Worm (Caenorhabditis elegans) whole organism, young adult: ENCODE data around the gene C55A6.6.
A peak's percentile ranks its signal among the peaks of the same experiment; 100 is the strongest.

ENCODE experiments used
- C17E4.6 ChIP-seq: fragments of 200-800 bp; sonication (Bioruptor generic); IDR thresholded peaks from 2 replicates; pipeline ENCODE4 v1.3.6; 2022; ENCODE audit warnings: missing genetic modification reagents, missing genetic modification characterization, missing compliant biosample characterization
- D2030.7 ChIP-seq: fragments of 200-800 bp; sonication (Bioruptor generic); IDR thresholded peaks from 2 replicates; pipeline ENCODE4 v1.3.6; 2022; ENCODE audit warnings: missing genetic modification reagents, missing genetic modification characterization, missing compliant biosample characterization
- F52B5.7 ChIP-seq: sonication (generic microtip); optimal IDR thresholded peaks from 2 replicates; lab custom pipeline; 2016; ENCODE audit warnings: mild to moderate bottlenecking, missing genetic modification characterization, missing compliant biosample characterization
- F57A8.1 ChIP-seq: fragments of 200-800 bp; sonication (Bioruptor generic); optimal IDR thresholded peaks from 2 replicates; lab custom pipeline; 2018; ENCODE audit warnings: mild to moderate bottlenecking, missing genetic modification characterization, moderate library complexity, missing compliant biosample characterization
- T26A5.8 ChIP-seq: sonication (generic microtip); optimal IDR thresholded peaks from 2 replicates; lab custom pipeline; 2016; ENCODE audit warnings: missing genetic modification characterization, missing compliant biosample characterization
- Y56A3A.18 ChIP-seq: fragments of 200-800 bp; sonication (Bioruptor generic); IDR thresholded peaks from 2 replicates; pipeline ENCODE4 v1.3.6; 2022; ENCODE audit warnings: missing genetic modification reagents, missing genetic modification characterization, missing compliant biosample characterization
- Y67H2A.10 ChIP-seq: fragments of 200-800 bp; sonication (Bioruptor generic); conservative IDR thresholded peaks from 2 replicates; pipeline ENCODE4 v1.3.6; 2022; ENCODE audit warnings: missing genetic modification reagents, missing genetic modification characterization, missing compliant biosample characterization
- ZK185.1 ChIP-seq: sonication (generic microtip); optimal IDR thresholded peaks from 2 replicates; lab custom pipeline; 2016; ENCODE audit warnings: mild to moderate bottlenecking, missing genetic modification characterization, missing compliant biosample characterization; ENCODE audit not compliant: poor library complexity, severe bottlenecking
- ama-1 ChIP-seq, 3 experiments: fragments of 150-350 bp in 1 of 3; sonication (generic microtip) in 2 of 3; optimal IDR thresholded peaks; 2 replicates each; lab custom pipeline; 2014 to 2018; ENCODE audit warnings: missing biosample characterization in 2 of 3, missing genetic modification characterization in 2 of 3, missing genetic modification reagents in 2 of 3
- aptf-2 ChIP-seq: fragments of 200-800 bp; sonication (Bioruptor generic); conservative IDR thresholded peaks from 2 replicates; pipeline ENCODE4 v1.3.6; 2022; ENCODE audit warnings: missing genetic modification reagents, missing genetic modification characterization, missing compliant biosample characterization
- atf-7 ChIP-seq: sonication (generic microtip); optimal IDR thresholded peaks from 2 replicates; lab custom pipeline; 2017; ENCODE audit warnings: mild to moderate bottlenecking, missing genetic modification characterization, missing compliant biosample characterization
- athp-1 ChIP-seq: sonication (generic microtip); optimal IDR thresholded peaks from 2 replicates; lab custom pipeline; 2017; ENCODE audit warnings: mild to moderate bottlenecking, missing genetic modification characterization, missing compliant biosample characterization
- attf-5 ChIP-seq: fragments of 200-800 bp; sonication (Bioruptor generic); optimal IDR thresholded peaks from 2 replicates; lab custom pipeline; 2018; ENCODE audit warnings: mild to moderate bottlenecking, missing genetic modification characterization, missing compliant biosample characterization
- bed-2 ChIP-seq: fragments of 200-800 bp; sonication (Bioruptor generic); IDR thresholded peaks from 2 replicates; pipeline ENCODE4 v1.3.6; 2022; ENCODE audit warnings: missing genetic modification reagents, missing genetic modification characterization, missing compliant biosample characterization
- ccch-3 ChIP-seq: fragments of 200-800 bp; sonication (Bioruptor generic); optimal IDR thresholded peaks from 2 replicates; lab custom pipeline; 2018; ENCODE audit warnings: mild to moderate bottlenecking, missing genetic modification characterization, missing compliant biosample characterization
- die-1 ChIP-seq: sonication (generic microtip); optimal IDR thresholded peaks from 2 replicates; lab custom pipeline; 2016; ENCODE audit warnings: missing genotype, mild to moderate bottlenecking, missing genetic modification characterization, missing compliant biosample characterization
- dox-1 ChIP-seq: fragments of 200-800 bp; sonication (Bioruptor generic); IDR thresholded peaks from 2 replicates; pipeline ENCODE4 v1.3.6; 2022; ENCODE audit warnings: missing genetic modification reagents, missing genetic modification characterization, missing compliant biosample characterization
- dpl-1 ChIP-seq: fragments of 150-350 bp; optimal IDR thresholded peaks from 2 replicates; lab custom pipeline; 2014; ENCODE audit warnings: missing biosample characterization, missing genetic modification reagents, missing genetic modification characterization
- egl-44 ChIP-seq: fragments of 200-800 bp; sonication (Bioruptor generic); IDR thresholded peaks from 2 replicates; pipeline ENCODE4 v1.3.6; 2022; ENCODE audit warnings: missing genetic modification reagents, missing genetic modification characterization, missing compliant biosample characterization
- egrh-3 ChIP-seq: fragments of 200-800 bp; sonication (Bioruptor generic); IDR thresholded peaks from 2 replicates; pipeline ENCODE4 v1.3.6; 2022; ENCODE audit warnings: missing genetic modification reagents, missing genetic modification characterization, missing compliant biosample characterization
- ekl-4 ChIP-seq: fragments of 200-800 bp; sonication (Bioruptor generic); IDR thresholded peaks from 2 replicates; pipeline ENCODE4 v1.3.6; 2022; ENCODE audit warnings: missing genetic modification reagents, missing genetic modification characterization, missing compliant biosample characterization
- fkh-3 ChIP-seq: sonication (generic microtip); optimal IDR thresholded peaks from 2 replicates; lab custom pipeline; 2016; ENCODE audit warnings: mild to moderate bottlenecking, missing genetic modification characterization, missing compliant biosample characterization
- gei-17 ChIP-seq: fragments of 200-800 bp; sonication (Bioruptor generic); optimal IDR thresholded peaks from 2 replicates; lab custom pipeline; 2018; ENCODE audit warnings: mild to moderate bottlenecking, missing genetic modification characterization, missing compliant biosample characterization
- hlh-12 ChIP-seq: sonication (generic microtip); optimal IDR thresholded peaks from 2 replicates; lab custom pipeline; 2016; ENCODE audit warnings: missing genetic modification characterization, missing compliant biosample characterization
- hmg-1.2 ChIP-seq: fragments of 200-800 bp; sonication (Bioruptor generic); IDR thresholded peaks from 2 replicates; pipeline ENCODE4 v1.3.6; 2022; ENCODE audit warnings: missing genetic modification reagents, missing genetic modification characterization, missing compliant biosample characterization
- hrde-1 ChIP-seq: sonication (generic microtip); optimal IDR thresholded peaks from 2 replicates; lab custom pipeline; 2016; ENCODE audit warnings: missing genetic modification characterization, mild to moderate bottlenecking, missing compliant biosample characterization, moderate library complexity, missing genotype, missing genetic modification reagents, borderline replicate concordance
- let-607 ChIP-seq, 2 experiments: fragments of 200-800 bp in 1 of 2; sonication (Bioruptor generic) in 1 of 2; sonication (generic microtip) in 1 of 2; optimal IDR thresholded peaks; 2 replicates each; lab custom pipeline; 2016 to 2018; ENCODE audit warnings: mild to moderate bottlenecking in 2 of 2, missing compliant biosample characterization in 2 of 2, missing genetic modification characterization in 2 of 2, moderate library complexity in 2 of 2, missing genotype in 1 of 2
- lin-35 ChIP-seq, 3 experiments: fragments of 150-350 bp in 2 of 3; sonication (generic microtip) in 1 of 3; optimal IDR thresholded peaks; 2 replicates each; lab custom pipeline; 2014 to 2018; ENCODE audit warnings: missing biosample characterization in 3 of 3, missing genetic modification characterization in 3 of 3, missing genetic modification reagents in 3 of 3
- lsl-1 ChIP-seq: fragments of 200-800 bp; sonication (Bioruptor generic); optimal IDR thresholded peaks from 2 replicates; lab custom pipeline; 2018; ENCODE audit warnings: mild to moderate bottlenecking, missing genetic modification characterization, moderate library complexity, missing compliant biosample characterization
- madf-6 ChIP-seq: fragments of 200-800 bp; sonication (Bioruptor generic); IDR thresholded peaks from 2 replicates; pipeline ENCODE4 v1.3.6; 2022; ENCODE audit warnings: missing genetic modification reagents, missing genetic modification characterization, missing compliant biosample characterization
- mel-28 ChIP-seq: sonication (generic microtip); optimal IDR thresholded peaks from 2 replicates; lab custom pipeline; 2016; ENCODE audit warnings: borderline replicate concordance, mild to moderate bottlenecking, missing genetic modification characterization, missing compliant biosample characterization
- mes-4 ChIP-seq: sonication (generic microtip); optimal IDR thresholded peaks from 2 replicates; lab custom pipeline; 2016; ENCODE audit warnings: missing genotype, missing genetic modification characterization, missing compliant biosample characterization
- nhr-120 ChIP-seq: fragments of 200-800 bp; sonication (Bioruptor generic); IDR thresholded peaks from 2 replicates; pipeline ENCODE4 v1.3.6; 2022; ENCODE audit warnings: missing genetic modification characterization, missing compliant biosample characterization
- nhr-179 ChIP-seq: sonication (generic microtip); optimal IDR thresholded peaks from 2 replicates; lab custom pipeline; 2016; ENCODE audit warnings: mild to moderate bottlenecking, missing genetic modification characterization, missing compliant biosample characterization
- nhr-80 ChIP-seq: sonication (generic microtip); optimal IDR thresholded peaks from 2 replicates; lab custom pipeline; 2016; ENCODE audit warnings: missing genetic modification characterization, missing compliant biosample characterization
- pha-4 ChIP-seq: fragments of 150-350 bp; sonication (generic microtip); optimal IDR thresholded peaks from 2 replicates; lab custom pipeline; 2014; ENCODE audit warnings: missing biosample characterization, missing genetic modification reagents, missing genetic modification characterization
- rec-8 ChIP-seq, 2 experiments: sonication (generic microtip); optimal IDR thresholded peaks; 2 replicates each; lab custom pipeline; 2016; ENCODE audit warnings: mild to moderate bottlenecking in 2 of 2, missing genetic modification characterization in 2 of 2, missing genetic modification reagents in 2 of 2, missing genotype in 2 of 2, missing biosample characterization in 1 of 2, missing compliant biosample characterization in 1 of 2, moderate library complexity in 1 of 2
- snpc-3.4 ChIP-seq: sonication (generic microtip); optimal IDR thresholded peaks from 2 replicates; lab custom pipeline; 2017; ENCODE audit warnings: missing genetic modification characterization, mild to moderate bottlenecking, missing compliant biosample characterization, antibody characterized with exemption, moderate library complexity, missing genotype, missing genetic modification reagents
- snpc-4 ChIP-seq, 5 experiments: fragments of 150-350 bp in 1 of 5; sonication (generic microtip) in 4 of 5; optimal IDR thresholded peaks; 2 replicates each; lab custom pipeline; 2014 to 2018; ENCODE audit warnings: missing genetic modification characterization in 5 of 5, missing biosample characterization in 3 of 5, antibody characterized with exemption in 2 of 5, mild to moderate bottlenecking in 2 of 5, missing compliant biosample characterization in 2 of 5, missing genotype in 2 of 5, moderate library complexity in 2 of 5, missing genetic modification reagents in 1 of 5
- tbp1 ChIP-seq: fragments of 200-800 bp; sonication (Bioruptor generic); optimal IDR thresholded peaks from 2 replicates; lab custom pipeline; 2018; ENCODE audit warnings: mild to moderate bottlenecking, missing genetic modification characterization, missing compliant biosample characterization
- xnd-1 ChIP-seq: sonication (generic microtip); optimal IDR thresholded peaks from 2 replicates; lab custom pipeline; 2016; ENCODE audit warnings: missing genotype, missing genetic modification reagents, missing genetic modification characterization, missing compliant biosample characterization
- ztf-18 ChIP-seq: sonication (generic microtip); optimal IDR thresholded peaks from 2 replicates; lab custom pipeline; 2016; ENCODE audit warnings: missing genotype, mild to moderate bottlenecking, missing genetic modification characterization, missing compliant biosample characterization
- ztf-25 ChIP-seq: fragments of 200-800 bp; sonication (Bioruptor generic); IDR thresholded peaks from 2 replicates; pipeline ENCODE4 v1.3.6; 2022; ENCODE audit warnings: missing genetic modification reagents, missing genetic modification characterization, missing compliant biosample characterization
- ztf-28 ChIP-seq: fragments of 200-800 bp; sonication (Bioruptor generic); IDR thresholded peaks from 2 replicates; pipeline ENCODE4 v1.3.6; 2022; ENCODE audit warnings: missing genetic modification reagents, missing genetic modification characterization, missing compliant biosample characterization

Gene C55A6.6

DNA sequence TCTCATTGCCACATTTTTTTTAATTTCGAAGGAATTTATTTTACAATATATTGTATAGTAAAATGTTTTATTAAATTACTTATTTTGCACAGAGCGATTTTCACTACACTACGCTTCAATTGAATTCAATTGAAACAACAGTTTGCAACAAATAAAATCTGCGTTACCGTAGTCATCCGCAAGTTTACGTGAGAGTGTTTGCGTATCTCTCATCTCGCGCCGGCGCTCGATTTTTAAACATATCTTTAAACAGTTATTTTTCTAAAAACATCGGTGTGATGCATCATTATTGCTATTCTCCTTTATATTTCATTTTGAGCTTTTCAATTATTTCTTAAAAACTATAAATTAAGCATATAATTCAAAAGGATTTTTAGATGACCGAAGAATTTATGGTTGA is 39.7 kb upstream of the C55A6.6 start, which contains the start of gene duo-1 (continued):
- TF ChIP-seq atf-7 (tag; lab: Kevin White, UChicago), result no peak
- TF ChIP-seq dpl-1 (GFP tag; lab: Kevin White, UChicago), result peak; percentile 82
- TF ChIP-seq rec-8 (tag; optimal IDR thresholded peaks at IDR 0.05; lab: Kevin White, UChicago), result no peak
- no peak for TF ChIP-seq athp-1 (tag; lab: Kevin White, UChicago)
- TF ChIP-seq madf-6 (GFP tag; lab: Robert Waterston, UW), result peak; percentile 95
- no peak for TF ChIP-seq snpc-4 (GFP tag; optimal IDR thresholded peaks at IDR 0.05; lab: Kevin White, UChicago)
- peak in 1 of 4 experiments; percentile 49 for TF ChIP-seq snpc-4 (tag; optimal IDR thresholded peaks at IDR 0.05; lab: Kevin White, UChicago)
- TF ChIP-seq F57A8.1 (GFP tag; lab: Kevin White, UChicago), result no peak
- TF ChIP-seq nhr-179, result no peak
- peak; percentile 80 for TF ChIP-seq lsl-1
- TF ChIP-seq D2030.7 (GFP tag; lab: Robert Waterston, UW), result peak; percentile 64

DNA sequence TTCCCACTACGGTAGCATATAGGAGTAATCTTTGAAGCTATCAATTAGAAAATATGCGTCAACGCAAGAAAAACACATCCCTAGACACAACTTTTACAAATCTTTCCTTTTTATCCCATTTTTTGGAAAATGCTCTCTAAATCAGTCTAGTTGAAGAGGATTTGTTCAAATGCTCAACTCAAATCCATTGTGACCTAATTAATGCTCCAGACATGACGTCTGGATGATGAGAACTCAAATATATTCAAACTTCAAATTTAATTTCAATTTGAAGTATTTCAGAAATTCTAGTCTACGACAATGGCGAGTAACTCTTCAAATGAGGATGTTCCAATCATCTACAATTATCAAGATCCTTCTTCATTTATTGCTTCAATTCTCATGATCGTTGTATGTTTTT is 37.8 kb upstream of the C55A6.6 start, which contains the start of gene srx-85:
Gene srx-85, plus strand, starts transcription at position 301 of the 400 bp plus-strand sequence.
- TF ChIP-seq T26A5.8 (tag; lab: Kevin White, UChicago), result no peak
- no peak for TF ChIP-seq xnd-1 (tag; lab: Kevin White, UChicago)
- TF ChIP-seq bed-2, result no peak
- no peak for TF ChIP-seq gei-17 (GFP tag; lab: Kevin White, UChicago)
- TF ChIP-seq ztf-28 (GFP tag; lab: Robert Waterston, UW), result no peak
- no peak for TF ChIP-seq fkh-3 (tag; lab: Kevin White, UChicago)
- TF ChIP-seq nhr-120 (GFP tag; lab: Robert Waterston, UW), result no peak
- TF ChIP-seq die-1 (tag; lab: Kevin White, UChicago), result no peak
- no peak for TF ChIP-seq lin-35 (GFP tag; optimal IDR thresholded peaks at IDR 0.05; lab: Kevin White, UChicago)
- TF ChIP-seq Y67H2A.10 (GFP tag; lab: Robert Waterston, UW), result no peak
- TF ChIP-seq ZK185.1 (tag; lab: Kevin White, UChicago), result no peak
- no peak for TF ChIP-seq Y56A3A.18 (GFP tag; lab: Robert Waterston, UW)
- no peak for TF ChIP-seq pha-4
- no peak for TF ChIP-seq aptf-2
- no peak for TF ChIP-seq hlh-12 (tag; lab: Kevin White, UChicago)
- TF ChIP-seq F57A8.1 (GFP tag; lab: Kevin White, UChicago), result no peak
- no peak for TF ChIP-seq snpc-3.4 (tag; lab: Kevin White, UChicago)
- TF ChIP-seq dox-1 (GFP tag; lab: Robert Waterston, UW), result no peak
- TF ChIP-seq ztf-25 (GFP tag; lab: Robert Waterston, UW), result no peak
- no peak for TF ChIP-seq nhr-179

- TF ChIP-seq C17E4.6 (GFP tag; lab: Robert Waterston, UW) (no peak), dox-1 (GFP tag; lab: Robert Waterston, UW) (0 out of 2 replicates have a peak, but pooled peaks have one; percentile 19), tbp1 (GFP tag; lab: Kevin White, UChicago) (peak; percentile 18), xnd-1 (tag; lab: Kevin White, UChicago) (no peak), attf-5 (GFP tag; lab: Kevin White, UChicago) (peak; percentile 60), F57A8.1 (GFP tag; lab: Kevin White, UChicago) (no peak), egrh-3 (GFP tag; lab: Robert Waterston, UW) (no peak), mes-4 (no peak), ekl-4 (GFP tag; lab: Robert Waterston, UW) (no peak), F52B5.7 (no peak), let-607 (tag; optimal IDR thresholded peaks at IDR 0.05; lab: Kevin White, UChicago) (no peak), hrde-1 (tag; lab: Kevin White, UChicago) (no peak), mel-28 (tag; lab: Kevin White, UChicago) (no peak), nhr-80 (tag; lab: Kevin White, UChicago) (peak; percentile 56), hmg-1.2 (GFP tag; lab: Robert Waterston, UW) (peak; percentile 90), ztf-18 (peak; percentile 29), egl-44 (GFP tag; lab: Robert Waterston, UW) (no peak), bed-2 (no peak), atf-7 (tag; lab: Kevin White, UChicago) (no peak), ama-1 (optimal IDR thresholded peaks at IDR 0.05; lab: Kevin White, UChicago) (no peak), ama-1 (GFP tag; optimal IDR thresholded peaks at IDR 0.05; lab: Kevin White, UChicago) (no peak), ccch-3 (no peak)
Measured at ce11 chrV:11548914-11549406, 34.4 kb upstream of the C55A6.6 start, which contains the start of the genes F38B7.17 and F38B7.3. Gene F38B7.17, minus strand, starts transcription at chrV:11548964. Gene F38B7.3, plus strand, starts transcription at chrV:11549107.
